Worm (Caenorhabditis elegans): ENCODE data around the gene nstp-4.

Gene nstp-4

DNA sequence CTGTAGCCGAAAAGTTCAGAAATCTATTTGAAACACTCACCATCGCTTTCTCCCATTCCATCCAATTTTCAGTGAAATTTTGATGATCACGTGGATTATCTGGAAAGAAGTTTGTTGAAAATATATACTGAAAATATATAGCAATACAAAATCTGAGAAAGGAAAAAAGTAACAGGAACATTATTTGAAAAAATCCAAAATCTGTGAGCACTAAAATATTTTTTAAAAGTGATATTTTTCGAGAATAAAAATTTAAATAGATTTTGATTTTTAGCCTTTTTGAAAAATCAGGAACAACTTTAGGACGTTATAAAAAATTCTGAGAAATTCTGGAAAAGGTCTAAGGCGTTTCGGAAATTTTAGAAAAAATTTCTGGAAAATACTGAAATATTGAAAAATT, 31.7 kb upstream of the nstp-4 start, which contains the start of gene dmsr-4:
Gene dmsr-4, minus strand, starts transcription at position 101 of the 400 bp plus-strand sequence.
- TF ChIP-seq aly-1 (tag; optimal IDR thresholded peaks at IDR 0.05) (no peak), tbx-11 (GFP tag; IDR thresholded peaks at IDR 0.05) (no peak), F13C5.2 (tag; optimal IDR thresholded peaks at IDR 0.05) (no peak), flt-1 (GFP tag; IDR thresholded peaks at IDR 0.05) (no peak), tbx-37 (GFP tag; conservative IDR thresholded peaks at IDR 0.05) (no peak), hmbx-1 (tag; optimal IDR thresholded peaks at IDR 0.05) (no peak), sea-1 (GFP tag; conservative IDR thresholded peaks at IDR 0.05) (no peak)

DNA sequence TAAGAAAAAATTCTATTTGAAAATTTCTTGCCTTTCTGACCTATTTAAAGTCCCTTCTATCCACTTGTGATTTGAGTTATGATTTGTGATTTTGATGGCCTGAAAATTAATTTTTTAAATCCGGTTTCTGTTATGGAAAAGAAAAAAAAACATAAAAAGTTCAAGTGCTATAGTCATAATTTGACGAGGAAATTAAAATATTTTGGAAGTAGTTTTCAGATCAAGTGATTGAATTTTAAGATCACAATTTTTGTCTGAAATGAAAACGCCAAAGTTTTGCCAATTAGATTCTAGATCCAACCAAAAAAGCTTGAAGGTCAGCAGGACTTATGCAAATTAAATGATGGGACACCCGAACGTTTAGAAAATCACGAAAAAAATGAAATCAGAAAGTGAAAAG, 21.2 kb upstream of the nstp-4 start, which contains the start of gene ptr-3:
Gene ptr-3, minus strand, starts transcription at position 101 of the 400 bp plus-strand sequence.
- TF ChIP-seq tbx-37 (GFP tag; conservative IDR thresholded peaks at IDR 0.05) (no peak), B0310.2 (tag; optimal IDR thresholded peaks at IDR 0.05) (no peak), hmg-4 (GFP tag; optimal IDR thresholded peaks at IDR 0.05) (no peak), flt-1 (GFP tag; IDR thresholded peaks at IDR 0.05) (no peak), ceh-13 (GFP tag; optimal IDR thresholded peaks at IDR 0.05) (no peak), tra-4 (tag; optimal IDR thresholded peaks at IDR 0.05) (no peak), sea-1 (GFP tag; conservative IDR thresholded peaks at IDR 0.05) (no peak), ets-7 (tag; optimal IDR thresholded peaks at IDR 0.05) (no peak), pes-1 (GFP tag; IDR thresholded peaks at IDR 0.05) (no peak)

DNA sequence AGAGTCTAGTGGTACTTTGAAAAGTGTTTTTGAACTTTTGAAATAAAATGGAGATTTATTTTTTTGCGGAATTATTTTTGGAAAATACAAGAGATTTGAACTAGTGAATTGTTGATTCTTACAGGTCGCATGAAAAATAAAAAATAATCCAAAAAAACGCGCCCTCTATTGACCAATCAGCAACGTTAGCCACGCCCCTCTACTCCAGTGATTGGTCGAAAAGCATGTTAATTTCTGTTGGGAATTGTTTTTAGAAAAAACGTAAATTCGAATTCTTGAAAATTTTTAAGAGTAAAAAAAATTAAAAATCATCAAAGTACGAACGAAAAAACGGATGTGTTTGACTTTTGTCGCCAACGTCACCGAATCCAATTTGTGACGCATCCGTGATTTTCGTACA, 18.2 kb upstream of the nstp-4 start:
- TF ChIP-seq F13C5.2 (tag; optimal IDR thresholded peaks at IDR 0.05) (no peak), hmbx-1 (tag; optimal IDR thresholded peaks at IDR 0.05) (no peak), tbx-37 (GFP tag; conservative IDR thresholded peaks at IDR 0.05) (no peak), B0310.2 (tag; optimal IDR thresholded peaks at IDR 0.05) (no peak), hmg-4 (GFP tag; optimal IDR thresholded peaks at IDR 0.05) (no peak), scrt-1 (GFP tag; IDR thresholded peaks at IDR 0.05) (no peak), tra-4 (tag; optimal IDR thresholded peaks at IDR 0.05) (no peak), aly-1 (tag; optimal IDR thresholded peaks at IDR 0.05) (no peak), ets-7 (tag; optimal IDR thresholded peaks at IDR 0.05) (no peak), hnd-1 (tag; optimal IDR thresholded peaks at IDR 0.05) (no peak), tbx-11 (GFP tag; IDR thresholded peaks at IDR 0.05) (no peak)

DNA sequence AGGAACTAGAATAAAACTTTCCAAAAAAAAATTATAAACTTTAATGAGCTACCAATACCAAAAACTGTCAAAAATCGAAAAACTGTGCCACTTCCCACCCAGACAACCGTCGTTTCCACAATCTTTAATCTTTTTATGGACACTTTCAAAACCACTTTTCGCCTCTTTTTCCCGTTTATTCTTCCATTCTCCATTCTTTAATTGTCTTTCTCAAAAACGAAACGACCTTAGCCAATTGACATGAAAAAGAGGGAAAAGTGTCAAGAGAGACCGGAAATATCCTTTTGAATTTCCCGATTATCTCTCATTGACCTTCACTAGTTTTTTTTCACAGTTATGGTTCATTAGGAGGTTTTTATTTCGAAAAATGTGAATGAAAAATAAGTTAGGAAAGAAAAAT, 17.1 kb upstream of the nstp-4 start:
- no peak for TF ChIP-seq hmbx-1 (tag; optimal IDR thresholded peaks at IDR 0.05)
- TF ChIP-seq F13C5.2 (tag; optimal IDR thresholded peaks at IDR 0.05), result no peak
- TF ChIP-seq hmg-4 (GFP tag; optimal IDR thresholded peaks at IDR 0.05), result no peak
- no peak for TF ChIP-seq ceh-13 (GFP tag; optimal IDR thresholded peaks at IDR 0.05)
- no peak for TF ChIP-seq aly-1 (tag; optimal IDR thresholded peaks at IDR 0.05)
- TF ChIP-seq tbx-37 (GFP tag; conservative IDR thresholded peaks at IDR 0.05), result no peak
- no peak for TF ChIP-seq ceh-36 (tag; optimal IDR thresholded peaks at IDR 0.05)
- no peak for TF ChIP-seq pes-1 (GFP tag; IDR thresholded peaks at IDR 0.05)
- TF ChIP-seq tbx-11 (GFP tag; IDR thresholded peaks at IDR 0.05), result no peak
- no peak for TF ChIP-seq ama-1 (optimal IDR thresholded peaks at IDR 0.05)
- TF ChIP-seq scrt-1 (GFP tag; IDR thresholded peaks at IDR 0.05), result no peak
- no peak for TF ChIP-seq hnd-1 (tag; optimal IDR thresholded peaks at IDR 0.05)
- TF ChIP-seq sea-1 (GFP tag; conservative IDR thresholded peaks at IDR 0.05), result no peak
- TF ChIP-seq tra-4 (tag; optimal IDR thresholded peaks at IDR 0.05), result no peak
- TF ChIP-seq ets-7 (tag; optimal IDR thresholded peaks at IDR 0.05), result no peak
- TF ChIP-seq B0310.2 (tag; optimal IDR thresholded peaks at IDR 0.05), result no peak
- TF ChIP-seq flt-1 (GFP tag; IDR thresholded peaks at IDR 0.05), result no peak

DNA sequence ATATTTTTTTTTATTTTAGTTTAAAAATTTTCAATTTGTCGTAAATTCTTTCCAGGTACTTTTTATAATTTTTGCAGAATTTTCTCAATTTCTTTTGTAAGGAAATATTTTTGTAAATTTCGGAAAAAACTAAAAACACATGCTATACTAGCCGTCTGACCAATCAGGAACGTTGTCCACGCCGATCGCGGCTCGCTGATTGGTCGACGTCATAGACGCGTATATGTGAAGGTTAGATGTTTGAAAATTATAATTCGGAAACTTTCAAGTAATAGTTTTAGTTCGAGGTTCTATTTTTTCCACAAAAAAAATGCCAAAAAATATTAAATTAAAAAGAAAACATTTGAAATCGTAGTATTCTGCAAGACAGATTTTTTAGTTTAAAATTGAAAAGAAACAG, 16.4 kb upstream of the nstp-4 start:
- TF ChIP-seq pes-1 (GFP tag; IDR thresholded peaks at IDR 0.05) (no peak), ama-1 (optimal IDR thresholded peaks at IDR 0.05) (no peak), hnd-1 (tag; optimal IDR thresholded peaks at IDR 0.05) (no peak), sea-1 (GFP tag; conservative IDR thresholded peaks at IDR 0.05) (no peak), flt-1 (GFP tag; IDR thresholded peaks at IDR 0.05) (no peak), ceh-36 (tag; optimal IDR thresholded peaks at IDR 0.05) (no peak), tbx-37 (GFP tag; conservative IDR thresholded peaks at IDR 0.05) (no peak), tbx-11 (GFP tag; IDR thresholded peaks at IDR 0.05) (no peak)

DNA sequence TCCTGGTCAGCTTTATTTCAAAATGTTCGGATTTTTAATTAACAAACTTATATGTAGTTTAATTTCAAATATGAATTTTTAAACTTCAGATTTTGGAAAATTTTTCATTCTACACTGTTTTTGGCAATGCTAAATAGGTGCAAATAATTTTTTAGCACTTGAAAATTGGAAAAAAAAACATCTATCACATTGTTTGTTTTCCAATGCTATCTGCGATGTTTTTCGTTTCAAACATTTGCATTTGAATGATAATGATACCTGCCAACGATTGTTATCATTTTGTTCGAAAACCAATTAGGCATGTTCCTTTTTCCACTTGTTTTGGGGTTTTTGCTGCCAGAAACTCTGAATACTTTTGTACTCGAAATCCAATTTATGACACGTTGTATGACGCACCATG, 13.7 kb upstream of the nstp-4 start, which contains the start of gene C03H5.4:
Gene C03H5.4, plus strand, starts transcription at position 301 of the 400 bp plus-strand sequence.
- TF ChIP-seq hmbx-1 (tag; optimal IDR thresholded peaks at IDR 0.05) (no peak), tra-4 (tag; optimal IDR thresholded peaks at IDR 0.05) (no peak), flt-1 (GFP tag; IDR thresholded peaks at IDR 0.05) (no peak), hmg-4 (GFP tag; optimal IDR thresholded peaks at IDR 0.05) (no peak), ceh-13 (GFP tag; optimal IDR thresholded peaks at IDR 0.05) (no peak)

DNA sequence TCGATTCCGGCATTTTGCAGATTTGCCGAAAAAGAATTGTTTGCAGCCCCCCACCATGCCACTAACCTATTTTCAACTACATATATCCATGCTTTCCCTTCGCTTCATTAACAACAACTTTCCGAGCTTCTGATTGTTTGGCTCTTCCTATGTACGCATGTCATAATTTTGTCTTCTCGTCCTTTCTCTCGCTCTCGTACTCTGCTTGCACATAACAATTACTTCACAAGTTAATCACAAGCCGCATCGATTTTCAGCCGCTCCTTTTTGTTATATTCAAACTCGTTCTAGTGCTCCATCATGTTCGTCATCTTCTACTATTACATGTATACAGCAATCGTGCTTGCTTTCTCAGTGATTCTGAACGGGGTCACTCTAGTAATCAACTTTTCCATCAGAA, 10.3 kb upstream of the nstp-4 start, which contains the start of gene C03H5.9:
Gene C03H5.9, plus strand, starts transcription at position 301 of the 400 bp plus-strand sequence.
- TF ChIP-seq tbx-37 (GFP tag; conservative IDR thresholded peaks at IDR 0.05) (no peak), hmbx-1 (tag; optimal IDR thresholded peaks at IDR 0.05) (no peak), hmg-4 (GFP tag; optimal IDR thresholded peaks at IDR 0.05) (no peak), hnd-1 (tag; optimal IDR thresholded peaks at IDR 0.05) (no peak), ama-1 (optimal IDR thresholded peaks at IDR 0.05) (no peak), pes-1 (GFP tag; IDR thresholded peaks at IDR 0.05) (no peak), flt-1 (GFP tag; IDR thresholded peaks at IDR 0.05) (no peak), scrt-1 (GFP tag; IDR thresholded peaks at IDR 0.05) (no peak), B0310.2 (tag; optimal IDR thresholded peaks at IDR 0.05) (no peak), tbx-11 (GFP tag; IDR thresholded peaks at IDR 0.05) (no peak), tra-4 (tag; optimal IDR thresholded peaks at IDR 0.05) (no peak), ceh-36 (tag; optimal IDR thresholded peaks at IDR 0.05) (no peak), aly-1 (tag; optimal IDR thresholded peaks at IDR 0.05) (no peak)

DNA sequence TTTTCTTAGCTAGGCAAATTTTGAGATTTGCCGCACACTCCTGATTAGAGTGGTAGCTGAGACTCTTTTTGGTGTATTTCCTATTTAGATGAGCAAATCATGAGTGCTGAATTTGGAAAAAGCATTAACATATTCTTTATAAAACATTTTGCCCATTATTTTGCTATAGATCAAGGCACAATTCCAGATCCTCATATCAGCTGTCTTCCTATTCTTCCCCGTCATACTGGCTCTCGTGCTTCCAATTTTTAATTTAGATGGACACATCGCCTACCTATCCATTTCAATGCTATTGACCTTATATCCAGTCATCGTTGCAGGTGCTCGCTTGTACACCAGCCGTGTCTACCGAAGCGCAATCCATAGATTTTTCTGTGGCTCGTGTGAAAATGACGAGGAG, 8.7 kb upstream of the nstp-4 start, which contains the start of gene C03H5.7:
Gene C03H5.7, plus strand, starts transcription at position 301 of the 400 bp plus-strand sequence.
- no peak for TF ChIP-seq B0310.2 (tag; optimal IDR thresholded peaks at IDR 0.05)
- no peak for TF ChIP-seq hmg-4 (GFP tag; optimal IDR thresholded peaks at IDR 0.05)
- TF ChIP-seq tbx-37 (GFP tag; conservative IDR thresholded peaks at IDR 0.05), result no peak
- TF ChIP-seq ets-7 (tag; optimal IDR thresholded peaks at IDR 0.05), result no peak
- no peak for TF ChIP-seq tra-4 (tag; optimal IDR thresholded peaks at IDR 0.05)
- TF ChIP-seq scrt-1 (GFP tag; IDR thresholded peaks at IDR 0.05), result no peak
- no peak for TF ChIP-seq flt-1 (GFP tag; IDR thresholded peaks at IDR 0.05)
- TF ChIP-seq F13C5.2 (tag; optimal IDR thresholded peaks at IDR 0.05), result no peak
- TF ChIP-seq aly-1 (tag; optimal IDR thresholded peaks at IDR 0.05), result no peak
- no peak for TF ChIP-seq tbx-11 (GFP tag; IDR thresholded peaks at IDR 0.05)
- no peak for TF ChIP-seq hmbx-1 (tag; optimal IDR thresholded peaks at IDR 0.05)

All from whole organism, early embryonic.